Fruit fly (Drosophila melanogaster) whole organism, prepupa: Measurements from ENCODE around the gene nAChRalpha1.

Source experiments
- net ChIP-seq: fragments of 200-800 bp; sonication (Bioruptor generic); optimal IDR thresholded peaks from 3 replicates; lab custom pipeline; 2016; ENCODE audit warnings: missing biosample characterization, missing genetic modification characterization

nAChRalpha1 gene

dm6 chr3R:24348420-24349190 lies 108.4 kb downstream of the nAChRalpha1 start, which contains the start of the genes CG5746 and CG6454 (continued):
- TF ChIP-seq net (GFP tag; lab: Kevin White, UChicago) = no peak
